Fruit fly (Drosophila melanogaster) whole organism, embryonic: Measurements from ENCODE around the gene CG14431.

Experiments used
- C15 ChIP-seq: fragments of 200-800 bp; sonication (Bioruptor generic); IDR thresholded peaks from 3 replicates; pipeline ENCODE4 v1.3.6; 2022; ENCODE audit warnings: missing biosample characterization, missing genetic modification characterization
- CG1024 ChIP-seq: fragments of 200-800 bp; sonication (Bioruptor generic); IDR thresholded peaks from 2 replicates; pipeline ENCODE4 v1.3.6; 2022; ENCODE audit warnings: missing biosample characterization, missing genetic modification characterization
- CG10462 ChIP-seq: fragments of 200-800 bp; sonication (Bioruptor generic); optimal IDR thresholded peaks from 2 replicates; lab custom pipeline; 2016; ENCODE audit warnings: missing biosample characterization, missing genetic modification characterization
- CG11398 ChIP-seq: fragments of 200-800 bp; sonication (Bioruptor generic); optimal IDR thresholded peaks from 2 replicates; lab custom pipeline; 2016; ENCODE audit warnings: missing biosample characterization, missing genetic modification characterization
- CG11723 ChIP-seq: fragments of 200-800 bp; sonication (Bioruptor generic); optimal IDR thresholded peaks from 2 replicates; lab custom pipeline; 2017; ENCODE audit warnings: missing biosample characterization, mild to moderate bottlenecking, missing genetic modification characterization
- CG12391 ChIP-seq: fragments of 200-800 bp; sonication (Bioruptor generic); optimal IDR thresholded peaks from 3 replicates; lab custom pipeline; 2018; ENCODE audit warnings: missing biosample characterization, mild to moderate bottlenecking, missing genetic modification characterization, moderate library complexity
- CG12744 ChIP-seq: fragments of 200-800 bp; sonication (Bioruptor generic); optimal IDR thresholded peaks from 2 replicates; lab custom pipeline; 2016; ENCODE audit warnings: missing biosample characterization, missing genetic modification characterization
- CG13624 ChIP-seq: fragments of 200-800 bp; sonication (Bioruptor generic); optimal IDR thresholded peaks from 2 replicates; lab custom pipeline; 2016; ENCODE audit warnings: missing biosample characterization, missing genetic modification characterization
- CG15011 ChIP-seq: fragments of 200-800 bp; sonication (Bioruptor generic); optimal IDR thresholded peaks from 3 replicates; lab custom pipeline; 2018; ENCODE audit warnings: missing biosample characterization, mild to moderate bottlenecking, missing genetic modification characterization
- CG1602 ChIP-seq: fragments of 200-800 bp; sonication (Bioruptor generic); optimal IDR thresholded peaks from 3 replicates; lab custom pipeline; 2016; ENCODE audit warnings: missing biosample characterization, missing genetic modification characterization
- CG17802 ChIP-seq: fragments of 200-800 bp; sonication (Bioruptor generic); optimal IDR thresholded peaks from 2 replicates; lab custom pipeline; 2018; ENCODE audit warnings: missing biosample characterization, mild to moderate bottlenecking, missing genetic modification characterization, moderate library complexity
- CG18619 ChIP-seq: fragments of 200-800 bp; sonication (Bioruptor generic); optimal IDR thresholded peaks from 3 replicates; lab custom pipeline; 2017; ENCODE audit warnings: missing biosample characterization, mild to moderate bottlenecking, missing genetic modification characterization
- CG2678 ChIP-seq: fragments of 200-800 bp; sonication (Bioruptor generic); optimal IDR thresholded peaks from 3 replicates; lab custom pipeline; 2019; ENCODE audit warnings: missing biosample characterization, mild to moderate bottlenecking, missing genetic modification characterization, moderate library complexity
- CG2889 ChIP-seq: fragments of 200-800 bp; sonication (Bioruptor generic); IDR thresholded peaks from 3 replicates; pipeline ENCODE4 v1.3.6; 2022; ENCODE audit warnings: missing biosample characterization, missing genetic modification characterization
- CG31388 ChIP-seq: fragments of 200-800 bp; sonication (Bioruptor generic); optimal IDR thresholded peaks from 2 replicates; lab custom pipeline; 2016; ENCODE audit warnings: missing biosample characterization, missing genetic modification characterization
- CG4328 ChIP-seq: fragments of 200-800 bp; sonication (Bioruptor generic); optimal IDR thresholded peaks from 3 replicates; lab custom pipeline; 2017; ENCODE audit warnings: missing biosample characterization, missing genetic modification reagents, missing genetic modification characterization
- CG6272 ChIP-seq: fragments of 200-800 bp; sonication (Bioruptor generic); IDR thresholded peaks from 2 replicates; pipeline ENCODE4 v1.3.6; 2022; ENCODE audit warnings: missing biosample characterization, missing genetic modification characterization
- CoRest ChIP-seq: fragments of 200-800 bp; sonication (Bioruptor generic); optimal IDR thresholded peaks from 3 replicates; lab custom pipeline; 2018; ENCODE audit warnings: missing biosample characterization, mild to moderate bottlenecking, missing genetic modification characterization, moderate library complexity
- CrebB ChIP-seq: fragments of 200-800 bp; sonication (Bioruptor generic); optimal IDR thresholded peaks from 3 replicates; lab custom pipeline; 2018; ENCODE audit warnings: missing biosample characterization, mild to moderate bottlenecking, missing genetic modification characterization
- Dip3 ChIP-seq: fragments of 200-800 bp; sonication (Bioruptor generic); optimal IDR thresholded peaks from 3 replicates; lab custom pipeline; 2016; ENCODE audit warnings: missing biosample characterization, missing genetic modification characterization
- HLH4C ChIP-seq: fragments of 200-800 bp; sonication (Bioruptor generic); IDR thresholded peaks from 3 replicates; pipeline ENCODE4 v1.3.6; 2022; ENCODE audit warnings: missing biosample characterization, missing genetic modification characterization; ENCODE audit not compliant: partially characterized antibody
- Hey ChIP-seq: fragments of 200-800 bp; sonication (Bioruptor generic); optimal IDR thresholded peaks from 3 replicates; lab custom pipeline; 2018; ENCODE audit warnings: missing biosample characterization, mild to moderate bottlenecking, missing genetic modification characterization
- Hmr ChIP-seq: fragments of 200-800 bp; sonication (Bioruptor generic); optimal IDR thresholded peaks from 3 replicates; lab custom pipeline; 2017; ENCODE audit warnings: mild to moderate bottlenecking, missing biosample characterization, missing genetic modification reagents, missing genetic modification characterization
- Mad ChIP-seq: fragments of 200-800 bp; sonication (Bioruptor generic); optimal IDR thresholded peaks from 2 replicates; lab custom pipeline; 2016; ENCODE audit warnings: missing biosample characterization, missing genetic modification characterization
- Mes4 ChIP-seq: fragments of 200-800 bp; sonication (Bioruptor generic); optimal IDR thresholded peaks from 2 replicates; lab custom pipeline; 2016; ENCODE audit warnings: missing biosample characterization, missing genetic modification characterization
- Rx ChIP-seq: fragments of 200-800 bp; sonication (Bioruptor generic); IDR thresholded peaks from 2 replicates; pipeline ENCODE4 v1.3.6; 2022; ENCODE audit warnings: missing biosample characterization, missing genetic modification characterization
- Six4 ChIP-seq: fragments of 200-800 bp; sonication (Bioruptor generic); optimal IDR thresholded peaks from 2 replicates; lab custom pipeline; 2016; ENCODE audit warnings: missing biosample characterization, missing genetic modification characterization
- Spps ChIP-seq: fragments of 200-800 bp; sonication (Bioruptor generic); optimal IDR thresholded peaks from 2 replicates; lab custom pipeline; 2018; ENCODE audit warnings: missing biosample characterization, mild to moderate bottlenecking, missing genetic modification characterization
- bigmax ChIP-seq: fragments of 200-800 bp; sonication (Bioruptor generic); optimal IDR thresholded peaks from 2 replicates; lab custom pipeline; 2018; ENCODE audit warnings: missing biosample characterization, mild to moderate bottlenecking, missing genetic modification characterization
- bowl ChIP-seq: fragments of 200-800 bp; sonication (Bioruptor generic); IDR thresholded peaks from 2 replicates; pipeline ENCODE4 v1.3.6; 2022; ENCODE audit warnings: missing biosample characterization, missing genetic modification characterization
- crc ChIP-seq: fragments of 200-800 bp; sonication (Bioruptor generic); optimal IDR thresholded peaks from 2 replicates; lab custom pipeline; 2016; ENCODE audit warnings: missing biosample characterization, missing genetic modification characterization
- danr ChIP-seq: fragments of 200-800 bp; sonication (Bioruptor generic); IDR thresholded peaks from 2 replicates; pipeline ENCODE4 v1.3.6; 2022; ENCODE audit warnings: missing biosample characterization, missing genetic modification characterization
- eve ChIP-seq, 2 experiments: fragments of >200 bp; optimal IDR thresholded peaks; 2 replicates each; lab custom pipeline; 2017; ENCODE audit warnings: missing biosample characterization in 2 of 2, missing genetic modification characterization in 2 of 2
- exex ChIP-seq: fragments of 200-800 bp; sonication (Bioruptor generic); optimal IDR thresholded peaks from 4 replicates; lab custom pipeline; 2018; ENCODE audit warnings: missing biosample characterization, mild to moderate bottlenecking, missing genetic modification characterization, moderate library complexity
- fd96Cb ChIP-seq: fragments of 200-800 bp; sonication (Bioruptor generic); optimal IDR thresholded peaks from 2 replicates; lab custom pipeline; 2018; ENCODE audit warnings: missing biosample characterization, mild to moderate bottlenecking, missing genetic modification characterization, moderate library complexity
- fru ChIP-seq: fragments of >200 bp; optimal IDR thresholded peaks from 2 replicates; lab custom pipeline; 2017
- gcm ChIP-seq: fragments of 200-800 bp; sonication (Bioruptor generic); optimal IDR thresholded peaks from 2 replicates; lab custom pipeline; 2019; ENCODE audit warnings: missing biosample characterization, mild to moderate bottlenecking, missing genetic modification characterization, moderate library complexity
- inv ChIP-seq: fragments of 200-800 bp; sonication (Bioruptor generic); IDR thresholded peaks from 2 replicates; pipeline ENCODE4 v1.3.6; 2022; ENCODE audit warnings: missing biosample characterization, missing genetic modification characterization; ENCODE audit not compliant: partially characterized antibody
- sc ChIP-seq, 3 experiments: fragments of >200 bp in 2 of 3; fragments of 200-800 bp in 1 of 3; sonication (Bioruptor generic) in 1 of 3; optimal IDR thresholded peaks; 2 replicates in 2 of 3; 3 replicates in 1 of 3; lab custom pipeline; 2017; ENCODE audit warnings: mild to moderate bottlenecking in 1 of 3, missing biosample characterization in 1 of 3, missing genetic modification characterization in 1 of 3, missing genetic modification reagents in 1 of 3
- slp2 ChIP-seq: fragments of 200-800 bp; sonication (Bioruptor generic); optimal IDR thresholded peaks from 2 replicates; lab custom pipeline; 2016; ENCODE audit warnings: missing biosample characterization, missing genetic modification characterization
- so ChIP-seq: fragments of 200-800 bp; sonication (Bioruptor generic); IDR thresholded peaks from 3 replicates; pipeline ENCODE4 v1.3.6; 2022; ENCODE audit warnings: missing biosample characterization, missing genetic modification characterization
- tio ChIP-seq: fragments of 200-800 bp; sonication (Bioruptor generic); optimal IDR thresholded peaks from 2 replicates; lab custom pipeline; 2017; ENCODE audit warnings: missing biosample characterization, missing genetic modification characterization, inconsistent platforms
- tna ChIP-seq: fragments of 200-800 bp; sonication (Bioruptor generic); IDR thresholded peaks from 2 replicates; pipeline ENCODE4 v1.3.6; 2022; ENCODE audit warnings: missing biosample characterization, missing genetic modification characterization; ENCODE audit not compliant: partially characterized antibody
- toy ChIP-seq: fragments of 200-800 bp; sonication (Bioruptor generic); IDR thresholded peaks from 2 replicates; pipeline ENCODE4 v1.3.6; 2022; ENCODE audit warnings: missing biosample characterization, missing genetic modification characterization
- tup ChIP-seq: fragments of 200-800 bp; sonication (Bioruptor generic); optimal IDR thresholded peaks from 2 replicates; lab custom pipeline; 2016; ENCODE audit warnings: missing biosample characterization, mild to moderate bottlenecking, missing genetic modification characterization, moderate library complexity
- tx ChIP-seq: fragments of 200-800 bp; sonication (Bioruptor generic); optimal IDR thresholded peaks from 2 replicates; lab custom pipeline; 2016; ENCODE audit warnings: missing biosample characterization, missing genetic modification characterization
- vfl ChIP-seq: fragments of 200-800 bp; sonication (Bioruptor generic); optimal IDR thresholded peaks from 2 replicates; lab custom pipeline; 2016; ENCODE audit warnings: missing biosample characterization, missing genetic modification characterization
- zen2 ChIP-seq: fragments of 200-800 bp; sonication (Bioruptor generic); IDR thresholded peaks from 3 replicates; pipeline ENCODE4 v1.3.6; 2022; ENCODE audit warnings: missing biosample characterization, missing genetic modification characterization; ENCODE audit not compliant: partially characterized antibody
- zfh1 ChIP-seq: fragments of 200-800 bp; sonication (Bioruptor generic); IDR thresholded peaks from 3 replicates; pipeline ENCODE4 v1.3.6; 2022; ENCODE audit warnings: missing biosample characterization, missing genetic modification characterization

The CG14431 gene

dm6 chrX:6969364-6970137, 61.5 kb downstream of the CG14431 start, which contains the start of gene CG4586:
Gene CG4586, plus strand, starts transcription at chrX:6969918.
- TF ChIP-seq CrebB (tag; lab: Kevin White, UChicago) (peak; percentile 97), Mes4 (GFP tag; lab: Kevin White, UChicago) (peak; percentile 92), Hmr (GFP tag; lab: Kevin White, UChicago) (peak; percentile 98), CG1024 (GFP tag; lab: Robert Waterston, UW) (peak; percentile 86), sc (optimal IDR thresholded peaks at IDR 0.05; lab: Kevin White, UChicago) (no peak), sc (GFP tag; optimal IDR thresholded peaks at IDR 0.05; lab: Kevin White, UChicago) (peak; percentile 81), Hey (tag; lab: Kevin White, UChicago) (peak; percentile 85), CG31388 (peak; percentile 74), CG15011 (GFP tag; lab: Kevin White, UChicago) (peak; percentile 92), eve (GFP tag; optimal IDR thresholded peaks at IDR 0.05; lab: Kevin White, UChicago) (no peak), Spps (tag; lab: Kevin White, UChicago) (peak; percentile 72), Six4 (GFP tag; lab: Kevin White, UChicago) (peak; percentile 96), inv (no peak), Dip3 (peak; percentile 96), CG18619 (GFP tag; lab: Kevin White, UChicago) (peak; percentile 93), vfl (GFP tag; lab: Kevin White, UChicago) (peak; percentile 94), CG11398 (GFP tag; lab: Kevin White, UChicago) (peak; percentile 95), fd96Cb (tag; lab: Kevin White, UChicago) (peak; percentile 87), tup (GFP tag; lab: Kevin White, UChicago) (peak; percentile 94), slp2 (GFP tag; lab: Kevin White, UChicago) (peak; percentile 92), CG13624 (GFP tag; lab: Kevin White, UChicago) (peak; percentile 97), bigmax (GFP tag; lab: Kevin White, UChicago) (peak; percentile 69), fru (lab: Kevin White, UChicago) (no peak), crc (GFP tag; lab: Kevin White, UChicago) (peak; percentile 94), Mad (GFP tag; lab: Kevin White, UChicago) (peak; percentile 94), C15 (GFP tag; lab: Robert Waterston, UW) (peak; percentile 91), CG17802 (tag; lab: Kevin White, UChicago) (peak; percentile 80), zfh1 (GFP tag; lab: Robert Waterston, UW) (peak; percentile 91), toy (GFP tag; lab: Robert Waterston, UW) (peak; percentile 81), CG6272 (GFP tag; lab: Robert Waterston, UW) (peak; percentile 68), CG2889 (peak; percentile 85), CG1602 (GFP tag; lab: Kevin White, UChicago) (peak; percentile 86), CG10462 (peak; percentile 90), CG4328 (peak; percentile 85), zen2 (GFP tag; lab: Robert Waterston, UW) (no peak), CG12744 (GFP tag; lab: Kevin White, UChicago) (peak; percentile 95), HLH4C (GFP tag; lab: Robert Waterston, UW) (no peak), Rx (GFP tag; lab: Robert Waterston, UW) (peak; percentile 91), tio (peak; percentile 87), so (GFP tag; lab: Robert Waterston, UW) (peak; percentile 98), exex (tag; lab: Kevin White, UChicago) (peak; percentile 84), bowl (GFP tag; lab: Robert Waterston, UW) (peak; percentile 93), CG11723 (GFP tag; lab: Kevin White, UChicago) (peak; percentile 93), gcm (GFP tag; lab: Kevin White, UChicago) (peak; percentile 95), tna (GFP tag; lab: Robert Waterston, UW) (no peak), CoRest (tag; lab: Kevin White, UChicago) (peak; percentile 87), CG12391 (tag; lab: Kevin White, UChicago) (peak; percentile 95), CG2678 (tag; lab: Kevin White, UChicago) (peak; percentile 96), tx (GFP tag; lab: Kevin White, UChicago) (peak; percentile 90), danr (GFP tag; lab: Robert Waterston, UW) (peak; percentile 79)
